Worm (Caenorhabditis elegans) whole organism, L4 larva: ENCODE measurements around the gene ZC13.2.

Source experiments
- D1046.2 ChIP-seq: fragments of 200-800 bp; sonication (Bioruptor generic); IDR thresholded peaks from 2 replicates; pipeline ENCODE4 v1.3.6; 2022; ENCODE audit warnings: missing genetic modification characterization, missing compliant biosample characterization
- F44E2.7 ChIP-seq: fragments of 200-800 bp; sonication (Bioruptor generic); IDR thresholded peaks from 2 replicates; pipeline ENCODE4 v2.1.2; 2022; ENCODE audit warnings: missing genetic modification characterization, missing compliant biosample characterization
- F49E8.2 ChIP-seq: sonication (generic microtip); optimal IDR thresholded peaks from 2 replicates; lab custom pipeline; 2016; ENCODE audit warnings: missing compliant biosample characterization, mild to moderate bottlenecking, missing genetic modification characterization, borderline replicate concordance
- T20F7.1 ChIP-seq: fragments of 200-800 bp; sonication (Bioruptor generic); optimal IDR thresholded peaks from 2 replicates; lab custom pipeline; 2018; ENCODE audit warnings: mild to moderate bottlenecking, missing genetic modification characterization, missing compliant biosample characterization
- T26A8.4 ChIP-seq: fragments of 200-800 bp; sonication (Bioruptor generic); IDR thresholded peaks from 2 replicates; pipeline ENCODE4 v1.3.6; 2022; ENCODE audit warnings: missing genetic modification characterization, missing compliant biosample characterization
- Y48G9A.11 ChIP-seq: fragments of 200-800 bp; sonication (Bioruptor generic); IDR thresholded peaks from 2 replicates; pipeline ENCODE4 v1.3.6; 2022; ENCODE audit warnings: missing genetic modification reagents, missing genetic modification characterization, missing compliant biosample characterization
- Y5F2A.4 ChIP-seq: fragments of 200-800 bp; sonication (Bioruptor generic); optimal IDR thresholded peaks from 2 replicates; lab custom pipeline; 2018; ENCODE audit warnings: mild to moderate bottlenecking, missing genetic modification characterization, missing compliant biosample characterization
- Y75B8A.6 ChIP-seq: fragments of 200-800 bp; sonication (Bioruptor generic); IDR thresholded peaks from 2 replicates; pipeline ENCODE4 v1.3.6; 2022; ENCODE audit warnings: missing genetic modification reagents, missing genetic modification characterization, missing compliant biosample characterization
- attf-4 ChIP-seq: sonication (generic microtip); optimal IDR thresholded peaks from 3 replicates; lab custom pipeline; 2017; ENCODE audit warnings: missing biosample characterization, missing genetic modification characterization
- ceh-32 ChIP-seq: sonication (generic microtip); optimal IDR thresholded peaks from 2 replicates; lab custom pipeline; 2016; ENCODE audit warnings: mild to moderate bottlenecking, missing genetic modification characterization, missing compliant biosample characterization; ENCODE audit not compliant: poor library complexity
- ceh-82 ChIP-seq: sonication (generic microtip); optimal IDR thresholded peaks from 2 replicates; lab custom pipeline; 2017; ENCODE audit warnings: missing biosample characterization, missing genetic modification characterization
- ces-1 ChIP-seq: fragments of 150-350 bp; sonication (generic microtip); optimal IDR thresholded peaks from 4 replicates; lab custom pipeline; 2014; ENCODE audit warnings: missing biosample characterization, missing genetic modification reagents, missing genetic modification characterization
- ctbp-1 ChIP-seq: fragments of 200-800 bp; sonication (Bioruptor generic); IDR thresholded peaks from 2 replicates; pipeline ENCODE4 v1.3.6; 2022; ENCODE audit warnings: missing genetic modification reagents, missing genetic modification characterization, missing compliant biosample characterization
- daf-16 ChIP-seq, 3 experiments: sonication (generic microtip); optimal IDR thresholded peaks; 2 replicates each; lab custom pipeline; 2016 to 2017; ENCODE audit warnings: missing genetic modification characterization in 3 of 3, missing genetic modification reagents in 3 of 3, mild to moderate bottlenecking in 2 of 3, missing compliant biosample characterization in 2 of 3, missing biosample characterization in 1 of 3, moderate library complexity in 1 of 3
- daf-8 ChIP-seq: fragments of 200-800 bp; sonication (Bioruptor generic); IDR thresholded peaks from 2 replicates; pipeline ENCODE4 v1.3.6; 2022; ENCODE audit warnings: missing genetic modification characterization, missing compliant biosample characterization
- dmd-9 ChIP-seq: fragments of 200-800 bp; sonication (Bioruptor generic); IDR thresholded peaks from 2 replicates; pipeline ENCODE4 v1.3.6; 2022; ENCODE audit warnings: missing genetic modification reagents, missing genetic modification characterization, missing compliant biosample characterization
- duxl-1 ChIP-seq: sonication (generic microtip); optimal IDR thresholded peaks from 2 replicates; lab custom pipeline; 2016; ENCODE audit warnings: mild to moderate bottlenecking, missing genetic modification characterization, moderate library complexity, missing compliant biosample characterization; ENCODE audit not compliant: poor library complexity
- dve-1 ChIP-seq: sonication (generic microtip); optimal IDR thresholded peaks from 2 replicates; lab custom pipeline; 2017; ENCODE audit warnings: antibody characterized with exemption, mild to moderate bottlenecking, missing genetic modification characterization, missing compliant biosample characterization; ENCODE audit not compliant: insufficient read depth
- egl-27 ChIP-seq: sonication (generic microtip); optimal IDR thresholded peaks from 3 replicates; lab custom pipeline; 2017; ENCODE audit warnings: missing biosample characterization, missing genetic modification reagents, missing genetic modification characterization
- egl-43 ChIP-seq: fragments of 200-800 bp; sonication (Bioruptor generic); IDR thresholded peaks from 2 replicates; pipeline ENCODE4 v1.3.6; 2022; ENCODE audit warnings: missing genetic modification reagents, missing genetic modification characterization, missing compliant biosample characterization
- hlh-11 ChIP-seq: fragments of 200-800 bp; sonication (Bioruptor generic); optimal IDR thresholded peaks from 2 replicates; lab custom pipeline; 2018; ENCODE audit warnings: mild to moderate bottlenecking, missing genetic modification characterization, missing compliant biosample characterization
- hmg-1.1 ChIP-seq: fragments of 200-800 bp; sonication (Bioruptor generic); IDR thresholded peaks from 2 replicates; pipeline ENCODE4 v1.3.6; 2022; ENCODE audit warnings: missing genetic modification reagents, missing genetic modification characterization, missing compliant biosample characterization
- lin-13 ChIP-seq: fragments of 150-350 bp; optimal IDR thresholded peaks from 2 replicates; lab custom pipeline; 2014; ENCODE audit warnings: missing biosample characterization, missing genetic modification reagents, missing genetic modification characterization
- lin-15B ChIP-seq: fragments of 150-350 bp; sonication (generic microtip); optimal IDR thresholded peaks from 3 replicates; lab custom pipeline; 2014; ENCODE audit warnings: missing biosample characterization, missing genetic modification characterization
- lin-29 ChIP-seq: fragments of 200-800 bp; sonication (Bioruptor generic); IDR thresholded peaks from 2 replicates; pipeline ENCODE4 v1.3.6; 2022; ENCODE audit warnings: missing genetic modification reagents, missing genetic modification characterization, missing compliant biosample characterization
- lsy-2 ChIP-seq, 2 experiments: fragments of 150-350 bp in 1 of 2; sonication (generic microtip) in 1 of 2; optimal IDR thresholded peaks; 2 replicates each; lab custom pipeline; 2014 to 2017; ENCODE audit warnings: missing biosample characterization in 2 of 2, missing genetic modification characterization in 2 of 2
- madf-9 ChIP-seq: fragments of 200-800 bp; sonication (Bioruptor generic); conservative IDR thresholded peaks from 2 replicates; pipeline ENCODE4 v1.3.6; 2022; ENCODE audit warnings: missing genetic modification reagents, missing genetic modification characterization, missing compliant biosample characterization
- mep-1 ChIP-seq: fragments of 150-350 bp; sonication (generic microtip); optimal IDR thresholded peaks from 3 replicates; lab custom pipeline; 2014; ENCODE audit warnings: missing biosample characterization, missing genetic modification characterization
- mes-2 ChIP-seq: sonication (generic microtip); optimal IDR thresholded peaks from 2 replicates; lab custom pipeline; 2016; ENCODE audit warnings: missing genotype, mild to moderate bottlenecking, missing genetic modification characterization, missing compliant biosample characterization; ENCODE audit not compliant: poor library complexity, severe bottlenecking
- mxl-2 ChIP-seq: fragments of 200-800 bp; sonication (Bioruptor generic); conservative IDR thresholded peaks from 2 replicates; pipeline ENCODE4 v1.3.6; 2022; ENCODE audit warnings: missing genetic modification reagents, missing genetic modification characterization, missing compliant biosample characterization
- mxl-3 ChIP-seq: fragments of 200-800 bp; sonication (Bioruptor generic); optimal IDR thresholded peaks from 2 replicates; lab custom pipeline; 2018; ENCODE audit warnings: mild to moderate bottlenecking, missing genetic modification characterization, missing compliant biosample characterization
- nhr-10 ChIP-seq: fragments of 150-350 bp; optimal IDR thresholded peaks from 2 replicates; lab custom pipeline; 2014; ENCODE audit warnings: missing biosample characterization, missing genetic modification characterization
- nhr-41 ChIP-seq: fragments of 200-800 bp; sonication (Bioruptor generic); IDR thresholded peaks from 2 replicates; pipeline ENCODE4 v1.3.6; 2022; ENCODE audit warnings: missing genetic modification reagents, missing genetic modification characterization, missing compliant biosample characterization
- nhr-42 ChIP-seq: fragments of 200-800 bp; sonication (Bioruptor generic); IDR thresholded peaks from 2 replicates; pipeline ENCODE4 v1.3.6; 2022; ENCODE audit warnings: missing genetic modification characterization, missing compliant biosample characterization
- nhr-48 ChIP-seq: sonication (generic microtip); optimal IDR thresholded peaks from 2 replicates; lab custom pipeline; 2016; ENCODE audit warnings: mild to moderate bottlenecking, missing genetic modification characterization, missing compliant biosample characterization
- nhr-6 ChIP-seq: fragments of 150-350 bp; optimal IDR thresholded peaks from 2 replicates; lab custom pipeline; 2014; ENCODE audit warnings: missing biosample characterization, missing genetic modification characterization
- nhr-77 ChIP-seq: fragments of 150-350 bp; optimal IDR thresholded peaks from 2 replicates; lab custom pipeline; 2014; ENCODE audit warnings: missing biosample characterization, missing genetic modification characterization
- pqm-1 ChIP-seq: sonication (generic microtip); optimal IDR thresholded peaks from 2 replicates; lab custom pipeline; 2017; ENCODE audit warnings: missing biosample characterization, missing genetic modification characterization
- sdz-12 ChIP-seq: fragments of 200-800 bp; sonication (Bioruptor generic); optimal IDR thresholded peaks from 2 replicates; lab custom pipeline; 2018; ENCODE audit warnings: mild to moderate bottlenecking, missing genetic modification characterization, missing compliant biosample characterization
- set-16 ChIP-seq: fragments of 200-800 bp; sonication (Bioruptor generic); IDR thresholded peaks from 2 replicates; pipeline ENCODE4 v1.3.6; 2022; ENCODE audit warnings: missing genetic modification reagents, missing genetic modification characterization, missing compliant biosample characterization
- spr-1 ChIP-seq: sonication (generic microtip); optimal IDR thresholded peaks from 2 replicates; lab custom pipeline; 2016; ENCODE audit warnings: mild to moderate bottlenecking, missing genetic modification characterization, missing compliant biosample characterization
- tag-97 ChIP-seq: fragments of 200-800 bp; sonication (Bioruptor generic); IDR thresholded peaks from 2 replicates; pipeline ENCODE4 v1.3.6; 2022; ENCODE audit warnings: missing genetic modification characterization, missing compliant biosample characterization
- unc-62 ChIP-seq, 3 experiments: fragments of 150-350 bp in 1 of 3; sonication (generic microtip); optimal IDR thresholded peaks in 2 of 3; peaks in 1 of 3; 1 replicate in 1 of 3; 2 replicates in 2 of 3; lab custom pipeline; 2014 to 2017; ENCODE audit warnings: missing biosample characterization in 3 of 3, missing genetic modification characterization in 3 of 3, missing genetic modification reagents in 3 of 3, missing genotype in 1 of 3
- zfp-2 ChIP-seq: sonication (generic microtip); optimal IDR thresholded peaks from 2 replicates; lab custom pipeline; 2016; ENCODE audit warnings: mild to moderate bottlenecking, missing genetic modification characterization, missing compliant biosample characterization
- zfp-3 ChIP-seq: fragments of 200-800 bp; sonication (Bioruptor generic); conservative IDR thresholded peaks from 2 replicates; pipeline ENCODE4 v1.3.6; 2022; ENCODE audit warnings: missing genetic modification reagents, missing genetic modification characterization, missing compliant biosample characterization
- zip-11 ChIP-seq: fragments of 200-800 bp; sonication (Bioruptor generic); IDR thresholded peaks from 2 replicates; pipeline ENCODE4 v1.3.6; 2022; ENCODE audit warnings: missing genetic modification characterization, missing compliant biosample characterization

ZC13.2 gene

DNA sequence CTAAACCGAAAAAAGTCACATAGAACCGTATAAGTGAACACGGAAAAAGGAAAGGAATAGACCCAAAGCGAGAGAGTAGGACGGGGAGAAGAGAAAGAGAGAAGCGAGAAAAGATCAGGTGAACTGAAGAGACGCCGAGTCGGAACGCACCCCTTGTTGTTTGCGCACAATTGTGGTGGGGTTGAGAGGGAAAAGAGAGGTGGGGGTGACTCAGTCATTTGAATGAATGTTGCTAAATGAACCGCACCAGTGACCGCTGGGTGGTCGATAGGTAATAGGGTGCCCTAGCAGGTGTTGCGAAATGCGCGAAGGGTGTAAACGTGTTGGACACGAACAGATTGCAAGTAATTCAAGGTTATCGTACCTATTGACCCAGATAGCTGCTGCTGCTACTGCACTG, 9.4 kb upstream of the ZC13.2 start, which contains the start of gene lgl-1 (continued):
- no peak for TF ChIP-seq F44E2.7
- no peak for TF ChIP-seq zfp-3 (GFP tag; lab: Robert Waterston, UW)
- peak; percentile 45 for TF ChIP-seq mep-1 (tag; lab: Kevin White, UChicago)
- no peak for TF ChIP-seq ces-1 (GFP tag; lab: Kevin White, UChicago)
- TF ChIP-seq tag-97 (GFP tag; lab: Robert Waterston, UW): no peak
- no peak for TF ChIP-seq spr-1 (tag; lab: Kevin White, UChicago)
- no peak for TF ChIP-seq T20F7.1 (GFP tag; lab: Kevin White, UChicago)
- TF ChIP-seq nhr-77 (tag; lab: Kevin White, UChicago): no peak
- no peak for TF ChIP-seq Y75B8A.6 (GFP tag; lab: Robert Waterston, UW)
- no peak for TF ChIP-seq duxl-1 (tag; lab: Kevin White, UChicago)
- TF ChIP-seq sdz-12: no peak
- 0 out of 2 replicates have a peak, but pooled peaks have one; percentile 31 for TF ChIP-seq T26A8.4
- TF ChIP-seq hmg-1.1 (GFP tag; lab: Robert Waterston, UW): peak; percentile 72
- no peak for TF ChIP-seq ceh-32 (tag; lab: Kevin White, UChicago)
- no peak for TF ChIP-seq D1046.2 (GFP tag; lab: Robert Waterston, UW)

DNA sequence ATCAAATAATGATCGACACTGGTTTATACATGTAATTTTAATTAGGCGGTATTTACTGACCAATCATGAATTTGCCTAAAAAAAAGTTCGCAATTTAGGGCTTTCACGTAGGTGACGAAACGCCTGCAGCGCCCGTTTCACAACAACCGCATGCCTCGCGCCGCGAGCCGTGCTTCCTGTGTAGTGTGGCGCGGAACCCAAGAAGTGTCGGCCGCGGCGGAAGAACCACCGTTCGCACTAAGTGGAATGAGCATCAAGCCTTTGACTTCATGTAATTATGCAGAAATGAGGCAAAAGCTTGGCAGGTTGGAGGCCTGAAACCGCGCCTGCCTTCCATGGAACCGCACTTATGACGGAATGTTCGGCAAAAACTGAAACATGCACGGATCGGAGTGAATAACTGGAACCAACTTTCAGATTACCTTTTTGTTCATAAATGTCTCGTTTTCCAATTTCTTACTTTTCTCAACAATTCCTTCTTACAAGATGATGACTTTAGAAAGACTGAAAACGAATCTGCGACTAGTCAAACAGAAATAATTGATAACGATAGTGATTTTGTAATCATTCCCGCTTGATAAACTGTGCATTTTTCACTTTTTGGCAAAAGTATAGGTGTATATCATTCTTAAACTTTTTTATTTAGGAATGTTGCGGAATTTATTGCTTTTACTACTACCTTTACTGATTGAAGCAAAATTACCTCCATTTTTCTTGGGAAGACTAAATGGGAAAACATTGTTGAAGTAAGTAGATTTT, 8.3 kb upstream of the ZC13.2 start, which contains the start of gene F56F10.1:
Gene F56F10.1 (plus strand): TSS at position 647 of the 759 bp plus-strand sequence.
- no peak for TF ChIP-seq mxl-3 (GFP tag; lab: Kevin White, UChicago)
- no peak for TF ChIP-seq nhr-41 (GFP tag; lab: Robert Waterston, UW)
- no peak for TF ChIP-seq lsy-2 (tag; optimal IDR thresholded peaks at IDR 0.05; lab: Kevin White, UChicago)
- TF ChIP-seq Y5F2A.4 (GFP tag; lab: Kevin White, UChicago): no peak
- TF ChIP-seq Y75B8A.6 (GFP tag; lab: Robert Waterston, UW): no peak
- TF ChIP-seq ces-1 (GFP tag; lab: Kevin White, UChicago): no peak
- TF ChIP-seq zfp-2 (tag; lab: Kevin White, UChicago): no peak
- TF ChIP-seq egl-27 (tag; lab: Kevin White, UChicago): no peak
- TF ChIP-seq nhr-10 (tag; lab: Kevin White, UChicago): no peak
- TF ChIP-seq daf-8 (GFP tag; lab: Robert Waterston, UW): no peak
- TF ChIP-seq nhr-42 (GFP tag; lab: Robert Waterston, UW): no peak
- no peak for TF ChIP-seq egl-43 (GFP tag; lab: Robert Waterston, UW)
- TF ChIP-seq unc-62 (GFP tag; optimal IDR thresholded peaks at IDR 0.05 in 1 of 2; lab: Kevin White, UChicago): peak in 1 of 2 experiments; percentile 53
- no peak for TF ChIP-seq unc-62 (tag; optimal IDR thresholded peaks at IDR 0.05; lab: Kevin White, UChicago)
- no peak for TF ChIP-seq zip-11 (GFP tag; lab: Robert Waterston, UW)
- no peak for TF ChIP-seq madf-9 (GFP tag; lab: Robert Waterston, UW)
- TF ChIP-seq set-16 (GFP tag; lab: Robert Waterston, UW): peak; percentile 61
- no peak for TF ChIP-seq dmd-9 (GFP tag; lab: Robert Waterston, UW)
- TF ChIP-seq mxl-2 (GFP tag; lab: Robert Waterston, UW): peak; percentile 38; the same call in 1 of the 2 replicates
- TF ChIP-seq pqm-1 (tag; lab: Kevin White, UChicago): peak; percentile 87
- TF ChIP-seq attf-4 (tag; lab: Kevin White, UChicago): no peak
- TF ChIP-seq lin-29 (GFP tag; lab: Robert Waterston, UW): no peak
- TF ChIP-seq ctbp-1 (GFP tag; lab: Robert Waterston, UW): no peak
- no peak for TF ChIP-seq nhr-48
- TF ChIP-seq ceh-82 (tag; lab: Kevin White, UChicago): no peak
- TF ChIP-seq tag-97 (GFP tag; lab: Robert Waterston, UW): no peak
- TF ChIP-seq dve-1 (tag; lab: Kevin White, UChicago): no peak
- TF ChIP-seq mes-2: no peak
- TF ChIP-seq daf-16 (GFP tag; optimal IDR thresholded peaks at IDR 0.05; lab: Kevin White, UChicago): no peak
- TF ChIP-seq daf-16 (tag; optimal IDR thresholded peaks at IDR 0.05; lab: Kevin White, UChicago): peak; percentile 36
- no peak for TF ChIP-seq lin-15B (tag; lab: Kevin White, UChicago)
- TF ChIP-seq mep-1 (tag; lab: Kevin White, UChicago): no peak
- no peak for TF ChIP-seq ceh-32 (tag; lab: Kevin White, UChicago)
- TF ChIP-seq nhr-77 (tag; lab: Kevin White, UChicago): no peak
- TF ChIP-seq F49E8.2 (tag; lab: Kevin White, UChicago): no peak
- TF ChIP-seq lin-13: no peak
- TF ChIP-seq nhr-6: no peak
- no peak for TF ChIP-seq Y48G9A.11 (GFP tag; lab: Robert Waterston, UW)
- TF ChIP-seq hlh-11 (tag; lab: Kevin White, UChicago): peak; percentile 8
